Worm (Caenorhabditis elegans) whole organism, young adult: ENCODE data around the gene cpr-6.

ENCODE experiments used
- F10E7.11 ChIP-seq: sonication (generic microtip); optimal IDR thresholded peaks from 2 replicates; lab custom pipeline; 2017; ENCODE audit warnings: mild to moderate bottlenecking, missing genetic modification characterization, moderate library complexity, missing compliant biosample characterization
- bed-1 ChIP-seq: fragments of 200-800 bp; sonication (Bioruptor generic); IDR thresholded peaks from 2 replicates; pipeline ENCODE4 v1.3.6; 2022; ENCODE audit warnings: missing genetic modification reagents, missing genetic modification characterization, missing compliant biosample characterization
- dpl-1 ChIP-seq: fragments of 150-350 bp; optimal IDR thresholded peaks from 2 replicates; lab custom pipeline; 2014; ENCODE audit warnings: missing biosample characterization, missing genetic modification reagents, missing genetic modification characterization
- unc-130 ChIP-seq: sonication (generic microtip); optimal IDR thresholded peaks from 2 replicates; lab custom pipeline; 2016; ENCODE audit warnings: missing genetic modification reagents, missing genetic modification characterization, missing compliant biosample characterization

DNA sequence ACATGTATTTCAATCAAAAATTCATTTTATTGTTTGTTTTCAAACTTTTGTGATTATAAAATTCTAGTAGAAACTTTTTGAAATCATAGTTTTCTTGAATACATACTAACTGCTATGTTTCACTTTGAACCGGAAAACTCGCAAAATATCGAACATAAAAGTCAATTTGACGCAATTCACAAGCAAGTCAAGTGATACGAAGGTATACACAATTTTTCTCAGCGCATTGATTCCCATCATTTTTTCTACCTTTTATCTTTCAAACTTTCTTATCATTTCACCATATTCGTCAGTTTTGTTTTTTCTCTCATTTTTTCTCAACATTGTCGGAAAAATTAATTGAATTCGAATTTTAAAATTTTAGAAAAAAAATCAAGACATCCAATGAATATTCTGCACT is 48.2 kb downstream of the cpr-6 start, which contains the start of gene nhr-173:
- no peak for TF ChIP-seq unc-130 (GFP tag; lab: Kevin White, UChicago)
- TF ChIP-seq dpl-1 (GFP tag; lab: Kevin White, UChicago) = no peak
- no peak for TF ChIP-seq F10E7.11
- no peak for TF ChIP-seq bed-1 (GFP tag; lab: Robert Waterston, UW)
